Worm (Caenorhabditis elegans) whole organism, L2 larva: Measurements from ENCODE around the gene F59E12.6.

Experiments used
- C34F6.9 ChIP-seq: fragments of 150-350 bp; optimal IDR thresholded peaks from 2 replicates; lab custom pipeline; 2014; ENCODE audit warnings: missing biosample characterization, missing genetic modification characterization
- F13H6.1 ChIP-seq: sonication (generic microtip); optimal IDR thresholded peaks from 2 replicates; lab custom pipeline; 2016; ENCODE audit warnings: missing genetic modification characterization, missing compliant biosample characterization
- ZK546.5 ChIP-seq: sonication (generic microtip); optimal IDR thresholded peaks from 2 replicates; lab custom pipeline; 2017; ENCODE audit warnings: missing biosample characterization, missing genetic modification characterization
- alr-1 ChIP-seq: fragments of 150-350 bp; optimal IDR thresholded peaks from 2 replicates; lab custom pipeline; 2014; ENCODE audit warnings: missing biosample characterization, missing genetic modification characterization
- aly-2 ChIP-seq: fragments of 150-350 bp; optimal IDR thresholded peaks from 2 replicates; lab custom pipeline; 2014; ENCODE audit warnings: missing biosample characterization, missing genetic modification characterization
- blmp-1 ChIP-seq: sonication (generic microtip); optimal IDR thresholded peaks from 2 replicates; lab custom pipeline; 2017; ENCODE audit warnings: missing genetic modification characterization, mild to moderate bottlenecking, missing compliant biosample characterization, antibody characterized with exemption, moderate library complexity; ENCODE audit not compliant: insufficient read depth
- ceh-16 ChIP-seq: fragments of 150-350 bp; optimal IDR thresholded peaks from 2 replicates; lab custom pipeline; 2014; ENCODE audit warnings: missing biosample characterization, missing genetic modification characterization
- ceh-82 ChIP-seq: fragments of 150-350 bp; optimal IDR thresholded peaks from 2 replicates; lab custom pipeline; 2014; ENCODE audit warnings: missing biosample characterization, missing genetic modification characterization
- crh-2 ChIP-seq: sonication (generic microtip); optimal IDR thresholded peaks from 2 replicates; lab custom pipeline; 2017; ENCODE audit warnings: missing biosample characterization, missing genetic modification characterization
- dmd-4 ChIP-seq: sonication (generic microtip); optimal IDR thresholded peaks from 2 replicates; lab custom pipeline; 2017; ENCODE audit warnings: missing biosample characterization, missing genetic modification characterization
- elt-1 ChIP-seq: fragments of 150-350 bp; optimal IDR thresholded peaks from 2 replicates; lab custom pipeline; 2014; ENCODE audit warnings: missing biosample characterization, missing genetic modification characterization
- elt-3 ChIP-seq: sonication (generic microtip); optimal IDR thresholded peaks from 2 replicates; lab custom pipeline; 2017; ENCODE audit warnings: missing biosample characterization, missing genetic modification characterization
- fos-1 ChIP-seq: fragments of 150-350 bp; optimal IDR thresholded peaks from 2 replicates; lab custom pipeline; 2014; ENCODE audit warnings: missing biosample characterization, missing genetic modification characterization
- gmeb-1 ChIP-seq: fragments of 150-350 bp; optimal IDR thresholded peaks from 2 replicates; lab custom pipeline; 2014; ENCODE audit warnings: missing biosample characterization, missing genetic modification characterization
- lin-13 ChIP-seq: fragments of 150-350 bp; optimal IDR thresholded peaks from 2 replicates; lab custom pipeline; 2014; ENCODE audit warnings: missing biosample characterization, missing genetic modification reagents, missing genetic modification characterization
- lsy-2 ChIP-seq, 2 experiments: fragments of 150-350 bp in 1 of 2; sonication (generic microtip) in 1 of 2; optimal IDR thresholded peaks; 2 replicates each; lab custom pipeline; 2014 to 2017; ENCODE audit warnings: missing biosample characterization in 2 of 2, missing genetic modification characterization in 2 of 2
- mab-5 ChIP-seq: fragments of 150-350 bp; optimal IDR thresholded peaks from 2 replicates; lab custom pipeline; 2014; ENCODE audit warnings: missing biosample characterization, missing genetic modification characterization
- mdl-1 ChIP-seq, 2 experiments: fragments of 150-350 bp in 1 of 2; sonication (generic microtip) in 1 of 2; optimal IDR thresholded peaks; 2 replicates each; lab custom pipeline; 2017; ENCODE audit warnings: missing biosample characterization in 2 of 2, missing genetic modification characterization in 2 of 2
- nhr-10 ChIP-seq: sonication (generic microtip); optimal IDR thresholded peaks from 2 replicates; lab custom pipeline; 2017; ENCODE audit warnings: missing biosample characterization, missing genetic modification characterization
- nhr-129 ChIP-seq: fragments of 150-350 bp; optimal IDR thresholded peaks from 2 replicates; lab custom pipeline; 2014; ENCODE audit warnings: missing biosample characterization, missing genetic modification characterization
- nhr-21 ChIP-seq: fragments of 150-350 bp; optimal IDR thresholded peaks from 2 replicates; lab custom pipeline; 2014; ENCODE audit warnings: missing biosample characterization, missing genetic modification characterization
- nhr-23 ChIP-seq: fragments of 150-350 bp; optimal IDR thresholded peaks from 2 replicates; lab custom pipeline; 2014; ENCODE audit warnings: missing biosample characterization, missing genetic modification reagents, missing genetic modification characterization
- nhr-25 ChIP-seq: fragments of 150-350 bp; sonication (generic microtip); optimal IDR thresholded peaks from 3 replicates; lab custom pipeline; 2014; ENCODE audit warnings: missing biosample characterization, missing genetic modification characterization
- nhr-77 ChIP-seq: fragments of 150-350 bp; optimal IDR thresholded peaks from 2 replicates; lab custom pipeline; 2014; ENCODE audit warnings: missing biosample characterization, missing genetic modification characterization
- sem-4 ChIP-seq: fragments of 150-350 bp; optimal IDR thresholded peaks from 2 replicates; lab custom pipeline; 2014; ENCODE audit warnings: missing biosample characterization, missing genetic modification reagents, missing genetic modification characterization
- skn-1 ChIP-seq: sonication (generic microtip); optimal IDR thresholded peaks from 2 replicates; lab custom pipeline; 2017; ENCODE audit warnings: missing biosample characterization, missing genetic modification characterization
- sma-3 ChIP-seq: sonication (generic microtip); optimal IDR thresholded peaks from 2 replicates; lab custom pipeline; 2016; ENCODE audit warnings: missing genetic modification reagents, missing genetic modification characterization, missing compliant biosample characterization
- sma-9 ChIP-seq, 2 experiments: fragments of 150-350 bp in 1 of 2; sonication (generic microtip) in 1 of 2; optimal IDR thresholded peaks; 2 replicates each; lab custom pipeline; 2014 to 2016; ENCODE audit warnings: missing genetic modification characterization in 2 of 2, mild to moderate bottlenecking in 1 of 2, missing biosample characterization in 1 of 2, missing compliant biosample characterization in 1 of 2, missing genetic modification reagents in 1 of 2, moderate library complexity in 1 of 2
- unc-39 ChIP-seq: fragments of 150-350 bp; optimal IDR thresholded peaks from 2 replicates; lab custom pipeline; 2014; ENCODE audit warnings: missing biosample characterization, missing genetic modification characterization
- unc-55 ChIP-seq: fragments of 150-350 bp; sonication (generic microtip); optimal IDR thresholded peaks from 3 replicates; lab custom pipeline; 2014; ENCODE audit warnings: missing biosample characterization, missing genetic modification reagents, missing genetic modification characterization
- zag-1 ChIP-seq: fragments of 150-350 bp; optimal IDR thresholded peaks from 2 replicates; lab custom pipeline; 2014; ENCODE audit warnings: missing biosample characterization, missing genetic modification characterization
- ztf-11 ChIP-seq: sonication (generic microtip); optimal IDR thresholded peaks from 2 replicates; lab custom pipeline; 2017; ENCODE audit warnings: missing biosample characterization, missing genetic modification characterization
- ztf-4 ChIP-seq: fragments of 150-350 bp; optimal IDR thresholded peaks from 2 replicates; lab custom pipeline; 2014; ENCODE audit warnings: missing biosample characterization, missing genetic modification characterization

Gene F59E12.6

DNA sequence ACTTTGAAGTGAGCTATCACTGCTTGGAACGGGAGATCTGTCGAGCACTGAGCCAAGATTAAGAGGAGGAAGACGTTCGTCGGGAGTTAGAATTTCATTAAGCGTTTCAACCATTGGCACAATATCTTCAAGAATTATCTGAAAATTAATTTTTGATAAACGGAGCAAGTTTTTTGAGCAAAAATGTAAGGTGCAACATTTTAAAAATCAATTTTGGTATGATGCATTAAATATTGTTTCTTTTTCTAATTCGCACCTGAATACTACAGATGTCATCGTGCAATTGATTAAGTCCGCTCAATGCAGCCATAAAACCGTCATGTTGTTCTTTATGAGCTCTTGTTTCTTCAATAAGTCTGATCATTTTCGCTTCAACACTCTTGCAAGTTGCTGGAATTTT lies 17.5 kb upstream of the F59E12.6 start, which contains the start of gene ddl-1:
Gene ddl-1 (minus strand): TSS at position 101 of the 400 bp plus-strand sequence.
- TF ChIP-seq sma-3 (GFP tag; lab: Kevin White, UChicago) (no peak), ztf-11 (no peak), sem-4 (no peak), gmeb-1 (tag; lab: Kevin White, UChicago) (no peak)

- TF ChIP-seq skn-1 (no peak), ztf-11 (no peak), sma-9 (GFP tag; optimal IDR thresholded peaks at IDR 0.05; lab: Kevin White, UChicago) (no peak), sma-9 (tag; optimal IDR thresholded peaks at IDR 0.05; lab: Kevin White, UChicago) (no peak)
Measured at ce11 chrII:5646942-5647341, 16.2 kb upstream of the F59E12.6 start, which contains the start of gene F59E12.9. F59E12.9 (minus strand) TSS chrII:5647042.

- no peak for TF ChIP-seq nhr-129 (tag; lab: Kevin White, UChicago)
Measured at ce11 chrII:5642110-5642509, 11.4 kb upstream of the F59E12.6 start.

DNA sequence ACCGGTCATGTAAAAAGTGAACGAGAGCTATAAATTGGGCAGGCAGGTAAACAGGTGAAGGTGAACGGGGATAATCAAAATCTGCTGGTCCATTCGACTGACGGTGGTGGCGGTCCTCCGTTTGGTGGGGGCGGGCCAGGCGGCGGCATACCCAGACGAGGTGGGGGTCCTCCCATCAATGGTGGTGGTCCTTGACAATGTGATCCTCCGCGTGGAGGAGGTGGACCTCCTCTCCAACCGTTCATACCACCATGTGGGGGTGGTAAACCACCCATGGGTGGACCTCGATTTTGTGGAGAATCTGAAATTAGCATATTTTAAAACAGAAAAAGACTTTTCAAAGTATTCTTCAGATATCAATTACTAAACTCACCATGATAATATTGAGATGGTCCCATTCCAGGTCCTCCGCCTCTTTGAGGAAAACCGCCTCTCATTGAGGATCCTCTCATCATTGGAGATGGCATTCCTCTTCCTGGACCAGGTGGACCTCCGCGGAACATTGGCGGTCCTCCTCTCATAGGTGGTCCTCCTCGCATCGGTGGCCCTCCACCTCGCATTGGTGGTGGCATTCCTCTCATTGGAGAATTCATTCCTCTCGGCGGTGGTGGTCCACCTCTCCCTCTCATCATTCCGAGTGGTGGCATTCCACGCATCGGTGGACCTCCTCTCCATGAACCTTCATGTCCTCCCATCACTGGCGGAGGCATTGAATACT lies 9.8 kb upstream of the F59E12.6 start:
- TF ChIP-seq crh-2 (tag; lab: Kevin White, UChicago), result no peak

- TF ChIP-seq ztf-4 (tag; lab: Kevin White, UChicago) (no peak), ceh-16 (tag; lab: Kevin White, UChicago) (no peak), elt-1 (tag; lab: Kevin White, UChicago) (no peak), lsy-2 (tag; optimal IDR thresholded peaks at IDR 0.05; lab: Kevin White, UChicago) (no peak), sma-9 (GFP tag; optimal IDR thresholded peaks at IDR 0.05; lab: Kevin White, UChicago) (no peak), sma-9 (tag; optimal IDR thresholded peaks at IDR 0.05; lab: Kevin White, UChicago) (no peak), sem-4 (no peak), ZK546.5 (tag; lab: Kevin White, UChicago) (no peak), mab-5 (no peak), aly-2 (no peak), nhr-23 (tag; lab: Kevin White, UChicago) (no peak), dmd-4 (tag; lab: Kevin White, UChicago) (no peak), C34F6.9 (no peak), fos-1 (tag; lab: Kevin White, UChicago) (no peak), sma-3 (GFP tag; lab: Kevin White, UChicago) (no peak), blmp-1 (tag; lab: Kevin White, UChicago) (no peak), zag-1 (tag; lab: Kevin White, UChicago) (no peak), alr-1 (tag; lab: Kevin White, UChicago) (no peak), nhr-21 (tag; lab: Kevin White, UChicago) (no peak), crh-2 (tag; lab: Kevin White, UChicago) (no peak)
Measured at ce11 chrII:5638059-5638458, 7.3 kb upstream of the F59E12.6 start, which contains the start of gene F59E12.3. F59E12.3 (plus strand) TSS chrII:5638359.

DNA sequence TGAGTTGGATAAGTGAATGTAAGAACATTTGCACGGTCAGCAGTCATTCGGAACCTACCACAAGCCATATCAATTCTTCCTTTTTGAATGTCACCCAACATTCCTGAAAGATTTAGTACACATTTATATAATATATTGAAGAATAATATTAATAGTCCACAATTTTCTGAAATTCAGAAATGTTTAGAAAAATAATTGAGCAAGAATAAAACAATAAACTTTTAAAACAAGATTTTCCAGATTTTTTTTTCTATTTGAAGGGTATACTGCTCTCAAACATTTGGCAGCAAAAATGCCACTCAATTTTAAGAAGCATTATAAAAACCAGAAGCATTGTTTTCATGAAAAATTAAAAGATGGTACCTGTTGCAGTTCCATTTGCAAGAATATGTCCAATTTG lies 6.1 kb upstream of the F59E12.6 start, which contains the start of gene F59E12.8:
Gene F59E12.8 (minus strand): TSS at position 101 of the 400 bp plus-strand sequence.
- TF ChIP-seq unc-39, result no peak
- TF ChIP-seq ztf-11, result no peak
- TF ChIP-seq nhr-10 (tag; lab: Kevin White, UChicago), result no peak
- no peak for TF ChIP-seq lin-13 (GFP tag; lab: Kevin White, UChicago)
- TF ChIP-seq ceh-82 (tag; lab: Kevin White, UChicago), result no peak
- no peak for TF ChIP-seq nhr-77 (tag; lab: Kevin White, UChicago)
- TF ChIP-seq crh-2 (tag; lab: Kevin White, UChicago), result no peak
- no peak for TF ChIP-seq unc-55 (GFP tag; lab: Kevin White, UChicago)
- TF ChIP-seq F13H6.1 (tag; lab: Kevin White, UChicago), result no peak
- TF ChIP-seq mdl-1 (tag; optimal IDR thresholded peaks at IDR 0.05; lab: Kevin White, UChicago), result no peak
- no peak for TF ChIP-seq lsy-2 (tag; optimal IDR thresholded peaks at IDR 0.05; lab: Kevin White, UChicago)
- TF ChIP-seq sma-3 (GFP tag; lab: Kevin White, UChicago), result no peak
- TF ChIP-seq nhr-25, result no peak
- TF ChIP-seq elt-3 (tag; lab: Kevin White, UChicago), result no peak
